Fruit fly (Drosophila melanogaster) whole organism, prepupa: ENCODE measurements around the gene Alp5.

Experiments used
- CG10631 ChIP-seq: fragments of 200-800 bp; sonication (Bioruptor generic); optimal IDR thresholded peaks from 2 replicates; lab custom pipeline; 2016; ENCODE audit warnings: missing biosample characterization, missing genetic modification characterization
- CG10669 ChIP-seq: fragments of 200-800 bp; sonication (Bioruptor generic); optimal IDR thresholded peaks from 3 replicates; lab custom pipeline; 2018; ENCODE audit warnings: missing biosample characterization, mild to moderate bottlenecking, missing genetic modification characterization, moderate library complexity
- CG11762 ChIP-seq: fragments of 200-800 bp; sonication (Bioruptor generic); optimal IDR thresholded peaks from 3 replicates; lab custom pipeline; 2016; ENCODE audit warnings: missing biosample characterization, missing genetic modification characterization; ENCODE audit not compliant: insufficient read depth
- CG15336 ChIP-seq: fragments of 200-800 bp; sonication (Bioruptor generic); IDR thresholded peaks from 2 replicates; pipeline ENCODE4 v1.3.6; 2022; ENCODE audit warnings: missing biosample characterization, missing genetic modification characterization
- CG1621 ChIP-seq: fragments of 200-800 bp; sonication (Bioruptor generic); optimal IDR thresholded peaks from 3 replicates; lab custom pipeline; 2018; ENCODE audit warnings: missing biosample characterization, mild to moderate bottlenecking, missing genetic modification characterization
- CG31627 ChIP-seq: fragments of 200-800 bp; sonication (Bioruptor generic); optimal IDR thresholded peaks from 3 replicates; lab custom pipeline; 2016; ENCODE audit warnings: missing biosample characterization, missing genetic modification characterization
- CG32006 ChIP-seq: fragments of 200-800 bp; sonication (Bioruptor generic); optimal IDR thresholded peaks from 3 replicates; lab custom pipeline; 2017; ENCODE audit warnings: missing biosample characterization, mild to moderate bottlenecking, missing genetic modification characterization
- CG34406 ChIP-seq: fragments of 200-800 bp; sonication (Bioruptor generic); optimal IDR thresholded peaks from 3 replicates; lab custom pipeline; 2016; ENCODE audit warnings: missing biosample characterization, missing genetic modification characterization
- CG3919 ChIP-seq: fragments of 200-800 bp; sonication (Bioruptor generic); optimal IDR thresholded peaks from 3 replicates; lab custom pipeline; 2016; ENCODE audit warnings: missing biosample characterization, missing genetic modification characterization
- CG4318 ChIP-seq: fragments of 200-800 bp; sonication (Bioruptor generic); optimal IDR thresholded peaks from 3 replicates; lab custom pipeline; 2017; ENCODE audit warnings: missing biosample characterization, mild to moderate bottlenecking, missing genetic modification characterization
- CG6163 ChIP-seq: fragments of 200-800 bp; sonication (Bioruptor generic); IDR thresholded peaks from 3 replicates; pipeline ENCODE4 v1.3.6; 2022; ENCODE audit warnings: missing biosample characterization, missing genetic modification characterization
- CG6276 ChIP-seq: fragments of 200-800 bp; sonication (Bioruptor generic); optimal IDR thresholded peaks from 2 replicates; lab custom pipeline; 2017; ENCODE audit warnings: missing biosample characterization, mild to moderate bottlenecking, missing genetic modification characterization
- CG6792 ChIP-seq: fragments of 200-800 bp; sonication (Bioruptor generic); optimal IDR thresholded peaks from 3 replicates; lab custom pipeline; 2016; ENCODE audit warnings: missing biosample characterization, missing genetic modification characterization
- CG6854 ChIP-seq: fragments of 200-800 bp; sonication (Bioruptor generic); optimal IDR thresholded peaks from 2 replicates; lab custom pipeline; 2017; ENCODE audit warnings: missing biosample characterization, mild to moderate bottlenecking, missing genetic modification characterization
- CG7368 ChIP-seq: fragments of 200-800 bp; sonication (Bioruptor generic); optimal IDR thresholded peaks from 3 replicates; lab custom pipeline; 2016; ENCODE audit warnings: missing biosample characterization, missing genetic modification characterization
- CG8119 ChIP-seq: fragments of 200-800 bp; sonication (Bioruptor generic); IDR thresholded peaks from 3 replicates; pipeline ENCODE4 v1.3.6; 2022; ENCODE audit warnings: missing biosample characterization, missing genetic modification characterization
- CG8632 ChIP-seq: fragments of 200-800 bp; sonication (Bioruptor generic); optimal IDR thresholded peaks from 3 replicates; lab custom pipeline; 2016; ENCODE audit warnings: missing biosample characterization, missing genetic modification characterization
- Eip75B ChIP-seq: fragments of 200-800 bp; sonication (Bioruptor generic); optimal IDR thresholded peaks from 3 replicates; lab custom pipeline; 2016; ENCODE audit warnings: missing biosample characterization, missing genetic modification characterization
- Ets21C ChIP-seq: fragments of 200-800 bp; sonication (Bioruptor generic); optimal IDR thresholded peaks from 3 replicates; lab custom pipeline; 2016; ENCODE audit warnings: missing biosample characterization, missing genetic modification characterization
- Ets96B ChIP-seq: fragments of 200-800 bp; optimal IDR thresholded peaks from 2 replicates; lab custom pipeline; 2019; ENCODE audit warnings: missing biosample characterization, mild to moderate bottlenecking, missing genetic modification characterization, moderate library complexity
- Gug ChIP-seq: fragments of 200-800 bp; sonication (Bioruptor generic); IDR thresholded peaks from 2 replicates; pipeline ENCODE4 v1.3.6; 2022; ENCODE audit warnings: missing biosample characterization, missing genetic modification characterization
- Hr4 ChIP-seq: fragments of 200-800 bp; sonication (Bioruptor generic); optimal IDR thresholded peaks from 3 replicates; lab custom pipeline; 2016; ENCODE audit warnings: missing biosample characterization, missing genetic modification characterization
- Met ChIP-seq: fragments of 200-800 bp; sonication (Bioruptor generic); optimal IDR thresholded peaks from 3 replicates; lab custom pipeline; 2016; ENCODE audit warnings: missing biosample characterization, missing genetic modification characterization
- OdsH ChIP-seq: fragments of 200-800 bp; sonication (Bioruptor generic); optimal IDR thresholded peaks from 3 replicates; lab custom pipeline; 2016; ENCODE audit warnings: missing biosample characterization, missing genetic modification characterization
- Sox15 ChIP-seq: fragments of 200-800 bp; sonication (Bioruptor generic); optimal IDR thresholded peaks from 3 replicates; lab custom pipeline; 2016; ENCODE audit warnings: missing biosample characterization, missing genetic modification characterization
- acj6 ChIP-seq: fragments of 200-800 bp; sonication (Bioruptor generic); optimal IDR thresholded peaks from 3 replicates; lab custom pipeline; 2016; ENCODE audit warnings: missing biosample characterization, missing genetic modification characterization
- cyc ChIP-seq: fragments of 200-800 bp; sonication (Bioruptor generic); optimal IDR thresholded peaks from 3 replicates; lab custom pipeline; 2016; ENCODE audit warnings: missing biosample characterization, missing genetic modification characterization
- dsx ChIP-seq: fragments of 200-800 bp; optimal IDR thresholded peaks from 3 replicates; lab custom pipeline; 2019; ENCODE audit warnings: missing biosample characterization, mild to moderate bottlenecking, missing genetic modification characterization, moderate library complexity; ENCODE audit not compliant: poor library complexity, severe bottlenecking
- eg ChIP-seq: fragments of 200-800 bp; sonication (Bioruptor generic); IDR thresholded peaks from 3 replicates; pipeline ENCODE4 v1.3.6; 2022; ENCODE audit warnings: missing biosample characterization, missing genetic modification characterization
- esn ChIP-seq: fragments of 200-800 bp; sonication (Bioruptor generic); optimal IDR thresholded peaks from 2 replicates; lab custom pipeline; 2016; ENCODE audit warnings: missing biosample characterization, mild to moderate bottlenecking, missing genetic modification characterization, moderate library complexity
- fd59A ChIP-seq: fragments of 200-800 bp; sonication (Bioruptor generic); optimal IDR thresholded peaks from 2 replicates; lab custom pipeline; 2017; ENCODE audit warnings: missing biosample characterization, mild to moderate bottlenecking, missing genetic modification characterization, missing genetic modification reagents
- fd85E ChIP-seq: fragments of 200-800 bp; sonication (Bioruptor generic); optimal IDR thresholded peaks from 3 replicates; lab custom pipeline; 2016; ENCODE audit warnings: missing biosample characterization, missing genetic modification characterization
- fkh ChIP-seq: fragments of 200-800 bp; sonication (Bioruptor generic); optimal IDR thresholded peaks from 3 replicates; lab custom pipeline; 2017; ENCODE audit warnings: missing biosample characterization, mild to moderate bottlenecking, missing genetic modification characterization, moderate library complexity
- net ChIP-seq: fragments of 200-800 bp; sonication (Bioruptor generic); optimal IDR thresholded peaks from 3 replicates; lab custom pipeline; 2016; ENCODE audit warnings: missing biosample characterization, missing genetic modification characterization
- pdm3 ChIP-seq: fragments of 200-800 bp; sonication (Bioruptor generic); optimal IDR thresholded peaks from 3 replicates; lab custom pipeline; 2016; ENCODE audit warnings: missing biosample characterization, missing genetic modification characterization
- spab ChIP-seq: fragments of 200-800 bp; sonication (Bioruptor generic); optimal IDR thresholded peaks from 2 replicates; lab custom pipeline; 2017; ENCODE audit warnings: missing biosample characterization, mild to moderate bottlenecking, missing genetic modification characterization, missing genetic modification reagents
- ss ChIP-seq, 2 experiments: fragments of 200-800 bp; sonication (Bioruptor generic); optimal IDR thresholded peaks; 2 replicates in 1 of 2; 3 replicates in 1 of 2; lab custom pipeline; 2017 to 2018; ENCODE audit warnings: mild to moderate bottlenecking in 2 of 2, missing biosample characterization in 2 of 2, missing genetic modification characterization in 2 of 2, moderate library complexity in 1 of 2
- svp ChIP-seq: fragments of 200-800 bp; sonication (Bioruptor generic); peaks from one replicate; lab custom pipeline; 2016; ENCODE audit warnings: missing biosample characterization, missing genetic modification characterization
- vri ChIP-seq: fragments of 200-800 bp; sonication (Bioruptor generic); optimal IDR thresholded peaks from 3 replicates; lab custom pipeline; 2016; ENCODE audit warnings: missing biosample characterization, mild to moderate bottlenecking, missing genetic modification characterization

The Alp5 gene

DNA sequence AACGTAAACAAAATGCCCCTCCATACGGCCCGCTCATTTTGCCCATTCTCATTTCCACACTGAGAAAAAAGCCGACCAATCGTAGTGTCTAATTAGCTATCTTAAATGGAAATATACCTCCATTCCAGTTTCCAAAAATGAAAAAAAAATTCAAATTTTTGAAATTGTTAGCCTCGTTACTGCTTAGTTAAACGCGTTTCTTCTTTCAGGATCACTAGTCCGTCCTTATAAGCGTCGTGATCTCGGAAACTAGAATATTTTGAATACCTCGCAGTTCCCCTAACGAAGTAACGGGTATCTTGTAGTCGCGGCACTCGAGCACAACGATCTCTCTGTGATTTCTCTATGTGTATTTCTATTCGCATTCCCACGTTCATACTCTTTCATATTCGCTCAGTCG lies 17.1 kb downstream of the Alp5 start (continued):
- TF ChIP-seq CG15336 (GFP tag; lab: Robert Waterston, UW) (peak; percentile 56), CG32006 (GFP tag; lab: Kevin White, UChicago) (peak; percentile 66), CG4318 (GFP tag; lab: Kevin White, UChicago) (no peak), CG6792 (no peak), spab (no peak), Ets21C (GFP tag; lab: Kevin White, UChicago) (no peak), ss (GFP tag; optimal IDR thresholded peaks at IDR 0.05; lab: Kevin White, UChicago) (no peak), CG10631 (GFP tag; lab: Kevin White, UChicago) (peak; percentile 8), CG8119 (peak; percentile 42; the same call in 1 of the 3 replicates), CG3919 (GFP tag; lab: Kevin White, UChicago) (no peak), dsx (GFP tag; lab: Kevin White, UChicago) (no peak), esn (GFP tag; lab: Kevin White, UChicago) (no peak), CG6276 (GFP tag; lab: Kevin White, UChicago) (no peak), CG6163 (GFP tag; lab: Robert Waterston, UW) (no peak)
- TF ChIP-seq, all 60 proteins: peak for 19

DNA sequence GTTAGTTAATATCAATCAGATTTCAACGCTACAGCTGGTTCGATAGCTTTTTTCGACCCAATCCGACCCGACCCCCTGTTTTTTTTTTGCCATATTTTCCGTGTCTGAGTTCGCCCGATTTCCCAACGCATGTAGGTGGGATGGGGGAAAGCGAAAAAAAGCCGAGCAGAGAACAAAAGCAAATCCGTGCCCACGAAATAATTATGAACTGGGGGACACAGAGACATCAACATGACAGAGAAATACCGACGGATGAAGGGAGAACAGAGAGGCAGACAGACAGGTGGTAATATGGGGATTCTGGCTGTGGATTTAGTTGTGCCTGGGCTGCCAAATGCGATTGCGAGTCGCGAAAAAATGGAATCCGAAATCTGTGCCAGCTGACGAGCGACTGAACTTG lies 17.7 kb downstream of the Alp5 start:
- TF ChIP-seq dsx (GFP tag; lab: Kevin White, UChicago) (no peak), CG1621 (tag; lab: Kevin White, UChicago) (no peak), CG32006 (GFP tag; lab: Kevin White, UChicago) (no peak), CG15336 (GFP tag; lab: Robert Waterston, UW) (no peak), eg (GFP tag; lab: Robert Waterston, UW) (no peak), net (GFP tag; lab: Kevin White, UChicago) (no peak), fd85E (GFP tag; lab: Kevin White, UChicago) (no peak), OdsH (GFP tag; lab: Kevin White, UChicago) (no peak), CG31627 (GFP tag; lab: Kevin White, UChicago) (no peak), Ets96B (no peak), CG8632 (GFP tag; lab: Kevin White, UChicago) (no peak), acj6 (GFP tag; lab: Kevin White, UChicago) (no peak), Hr4 (no peak)

DNA sequence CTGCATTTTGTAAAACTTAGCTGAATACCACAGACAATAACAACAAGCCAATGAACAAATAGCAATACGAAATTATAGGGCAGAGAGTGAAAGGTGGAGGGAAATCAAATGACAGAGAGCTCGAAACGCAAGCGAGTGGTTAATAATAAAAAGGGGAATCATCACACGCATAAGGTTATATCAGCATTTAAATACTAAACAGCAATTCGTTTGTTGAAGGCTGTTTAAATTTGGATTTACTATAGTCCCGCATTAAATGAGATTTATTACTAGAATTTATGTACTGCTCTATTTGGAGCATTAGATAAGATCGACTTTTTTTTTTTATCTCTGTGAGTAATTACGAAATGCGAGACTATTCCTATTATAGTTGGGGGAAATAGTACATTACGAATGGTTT lies 18.2 kb downstream of the Alp5 start:
- TF ChIP-seq CG7368 (GFP tag; lab: Kevin White, UChicago) (no peak), CG10669 (GFP tag; lab: Kevin White, UChicago) (no peak), fd59A (GFP tag; lab: Kevin White, UChicago) (no peak), CG34406 (GFP tag; lab: Kevin White, UChicago) (no peak), Gug (GFP tag; lab: Robert Waterston, UW) (no peak), cyc (no peak), acj6 (GFP tag; lab: Kevin White, UChicago) (no peak), eg (GFP tag; lab: Robert Waterston, UW) (no peak), spab (no peak)

DNA sequence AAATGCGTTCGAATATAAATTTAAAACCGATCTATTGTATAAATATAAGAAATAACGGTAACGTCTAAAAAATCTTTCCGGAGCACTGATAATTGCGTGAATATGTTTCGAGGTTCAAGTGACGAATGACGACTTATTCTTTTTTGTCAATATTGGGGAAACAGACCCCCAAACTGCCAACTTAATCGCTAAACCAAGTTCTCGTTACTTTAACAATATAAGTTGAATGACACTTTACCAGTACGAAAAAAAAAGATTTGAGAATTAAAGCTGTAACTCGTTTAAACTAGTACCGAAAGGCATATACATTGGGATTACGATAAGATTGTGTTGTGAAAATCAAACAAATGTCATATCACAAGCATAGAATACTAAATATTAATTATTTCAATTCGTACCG lies 19.0 kb downstream of the Alp5 start, which contains the start of gene CG43446:
Gene CG43446, minus strand, starts transcription at position 101 of the 400 bp plus-strand sequence.
- TF ChIP-seq CG8632 (GFP tag; lab: Kevin White, UChicago) = no peak

DNA sequence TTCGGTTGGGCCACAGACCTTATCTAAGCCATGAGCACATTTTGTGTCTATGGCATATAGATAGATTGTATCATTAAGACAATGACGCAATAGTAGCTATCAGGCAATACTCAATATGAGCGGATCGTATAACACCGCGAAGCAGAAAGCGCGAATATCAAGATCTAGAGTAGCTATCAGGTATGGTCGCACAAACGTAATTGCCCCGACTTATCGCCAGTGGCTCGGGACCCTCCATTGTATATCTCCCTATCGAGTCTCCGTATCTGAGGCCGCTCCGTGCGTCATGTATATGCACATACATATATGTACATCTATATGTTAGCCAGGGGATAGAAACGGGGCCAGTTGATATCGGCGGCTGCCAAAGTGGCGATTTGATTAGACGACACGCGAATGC lies 21.2 kb downstream of the Alp5 start:
- no peak for TF ChIP-seq CG10669 (GFP tag; lab: Kevin White, UChicago)
- no peak for TF ChIP-seq pdm3 (GFP tag; lab: Kevin White, UChicago)
- TF ChIP-seq CG4318 (GFP tag; lab: Kevin White, UChicago) = no peak
- no peak for TF ChIP-seq Sox15 (GFP tag; lab: Kevin White, UChicago)
- TF ChIP-seq CG1621 (tag; lab: Kevin White, UChicago) = no peak
- TF ChIP-seq Eip75B = no peak
- no peak for TF ChIP-seq Met
- no peak for TF ChIP-seq CG10631 (GFP tag; lab: Kevin White, UChicago)
- no peak for TF ChIP-seq Ets21C (GFP tag; lab: Kevin White, UChicago)
- no peak for TF ChIP-seq CG11762 (GFP tag; lab: Kevin White, UChicago)
- no peak for TF ChIP-seq CG31627 (GFP tag; lab: Kevin White, UChicago)
- TF ChIP-seq vri = peak; percentile 99
- peak; percentile 69 for TF ChIP-seq svp (GFP tag; lab: Kevin White, UChicago)
- no peak for TF ChIP-seq fd59A (GFP tag; lab: Kevin White, UChicago)
- TF ChIP-seq CG6854 (GFP tag; lab: Kevin White, UChicago) = no peak
- TF ChIP-seq Ets96B = no peak
- no peak for TF ChIP-seq fkh (GFP tag; lab: Kevin White, UChicago)
